Fruit fly (Drosophila melanogaster): ENCODE data around the gene CG9641.

Gene CG9641

DNA sequence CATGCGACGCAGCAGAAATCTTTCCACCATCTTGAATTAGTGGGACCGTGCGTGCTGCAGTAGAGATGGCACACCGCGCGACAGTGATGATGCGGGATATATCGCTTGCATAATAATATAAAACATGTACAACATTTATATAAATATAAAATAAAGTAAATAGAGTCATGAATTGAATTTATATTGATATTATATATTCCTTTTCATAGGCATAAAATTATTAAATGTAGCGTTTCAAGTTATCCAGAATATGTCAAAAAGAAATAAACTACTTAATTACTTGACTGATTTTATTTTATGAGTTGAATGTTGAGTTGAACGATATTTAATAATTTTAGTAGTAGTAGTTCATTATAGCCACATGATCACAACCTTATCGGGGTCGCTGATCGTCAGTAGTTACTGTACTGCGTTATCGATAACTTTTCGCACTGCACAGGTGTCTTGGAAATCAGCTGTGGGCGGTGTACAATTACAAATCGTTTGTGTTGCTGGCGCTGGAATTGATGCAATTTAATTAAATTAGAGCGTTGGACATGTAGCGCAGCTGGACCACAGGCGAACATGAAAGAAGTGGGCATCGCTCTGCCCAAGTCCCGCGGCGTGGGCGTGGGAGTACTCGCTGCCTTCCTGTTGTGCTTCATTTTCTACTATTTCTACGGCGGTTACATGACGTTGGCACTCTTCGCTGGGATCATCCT is 11.2 kb upstream of the CG9641 start, which contains the start of the genes Chd1 and Bem46 (continued):
- TF ChIP-seq Adf1 (GFP tag; IDR thresholded peaks at IDR 0.05) (peak; percentile 40; the same call in 1 of the 2 replicates), oc (tag; optimal IDR thresholded peaks at IDR 0.05) (peak; percentile 52), CG7357 (GFP tag; IDR thresholded peaks at IDR 0.05) (peak; percentile 64; the same call in 1 of the 3 replicates), B-H2 (GFP tag; optimal IDR thresholded peaks at IDR 0.05) (peak; percentile 89), cad (GFP tag; optimal IDR thresholded peaks at IDR 0.05) (no peak), CG10431 (GFP tag; optimal IDR thresholded peaks at IDR 0.05) (peak; percentile 70), CG11398 (GFP tag; optimal IDR thresholded peaks at IDR 0.05) (no peak), lilli (GFP tag; optimal IDR thresholded peaks at IDR 0.05) (peak; percentile 85), disco-r (GFP tag; optimal IDR thresholded peaks at IDR 0.05) (peak; percentile 12), CG3163 (GFP tag; optimal IDR thresholded peaks at IDR 0.05) (peak; percentile 56), CG17359 (tag; optimal IDR thresholded peaks at IDR 0.05) (peak; percentile 79), Med (GFP tag) (peak; percentile 93), kah (GFP tag; optimal IDR thresholded peaks at IDR 0.05) (peak; percentile 96), CG10209 (GFP tag; optimal IDR thresholded peaks at IDR 0.05) (peak; percentile 83), CG18011 (GFP tag; optimal IDR thresholded peaks at IDR 0.05) (peak; percentile 69), fu2 (GFP tag; optimal IDR thresholded peaks at IDR 0.05) (peak; percentile 75), CG42726 (GFP tag; IDR thresholded peaks at IDR 0.05; ENCODE audit: partially characterized antibody) (no peak), lov (optimal IDR thresholded peaks at IDR 0.05) (no peak), lov (GFP tag; IDR thresholded peaks at IDR 0.05) (0 out of 3 replicates have a peak, but pooled peaks have one; percentile 18), CG31224 (GFP tag; IDR thresholded peaks at IDR 0.05) (peak; percentile 54; the same call in 1 of the 2 replicates), CG17186 (GFP tag; optimal IDR thresholded peaks at IDR 0.05) (peak; percentile 46), sob (GFP tag; IDR thresholded peaks at IDR 0.05) (peak; percentile 80), CG9932 (GFP tag; IDR thresholded peaks at IDR 0.05) (peak; percentile 93), Eip74EF (GFP tag; optimal IDR thresholded peaks at IDR 0.05) (no peak), CG15696 (tag; optimal IDR thresholded peaks at IDR 0.05) (peak; percentile 79), danr (GFP tag; IDR thresholded peaks at IDR 0.05) (peak; percentile 74; the same call in 1 of the 2 replicates), dysf (GFP tag; IDR thresholded peaks at IDR 0.05) (peak; percentile 88), ase (GFP tag; IDR thresholded peaks at IDR 0.05) (peak; percentile 80; the same call in 2 of the 3 replicates), Gsc (GFP tag; IDR thresholded peaks at IDR 0.05) (peak; percentile 48; the same call in 1 of the 2 replicates), unc-4 (GFP tag; IDR thresholded peaks at IDR 0.05; ENCODE audit: partially characterized antibody) (0 out of 2 replicates have a peak, but pooled peaks have one; percentile 14), Ets65A (GFP tag) (peak; percentile 97), CG15479 (GFP tag; optimal IDR thresholded peaks at IDR 0.05) (peak; percentile 1), pzg (GFP tag; optimal IDR thresholded peaks at IDR 0.05) (peak; percentile 39), CG14014 (GFP tag; IDR thresholded peaks at IDR 0.05) (peak; percentile 84), CG7928 (GFP tag; optimal IDR thresholded peaks at IDR 0.05) (peak; percentile 38), sim (GFP tag; IDR thresholded peaks at IDR 0.05) (no peak), salm (tag; optimal IDR thresholded peaks at IDR 0.05) (peak; percentile 47), CG2889 (GFP tag; IDR thresholded peaks at IDR 0.05) (peak; percentile 84; the same call in 2 of the 3 replicates), CG12236 (GFP tag; optimal IDR thresholded peaks at IDR 0.05) (no peak), CG6683 (GFP tag; optimal IDR thresholded peaks at IDR 0.05) (peak; percentile 50), E2f1 (GFP tag; IDR thresholded peaks at IDR 0.05) (peak; percentile 77), CG1024 (GFP tag; IDR thresholded peaks at IDR 0.05) (0 out of 2 replicates have a peak, but pooled peaks have one; percentile 7), ranshi (GFP tag; IDR thresholded peaks at IDR 0.05) (peak; percentile 83; the same call in 1 of the 2 replicates), Deaf1 (tag; optimal IDR thresholded peaks at IDR 0.05) (no peak), CG7556 (GFP tag; optimal IDR thresholded peaks at IDR 0.05) (peak; percentile 88), Six4 (GFP tag; optimal IDR thresholded peaks at IDR 0.05) (peak; percentile 88), schlank (tag; optimal IDR thresholded peaks at IDR 0.05) (peak; percentile 51), D (optimal IDR thresholded peaks at IDR 0.05) (no peak), D (GFP tag; optimal IDR thresholded peaks at IDR 0.05) (peak; percentile 70), Dad (GFP tag; optimal IDR thresholded peaks at IDR 0.05) (peak; percentile 48)

All from whole organism, embryonic.